Worm (Caenorhabditis elegans) whole organism, early embryonic: ENCODE results near the gene hsb-1.

Experiments
- B0310.2 ChIP-seq: sonication (generic microtip); optimal IDR thresholded peaks from 2 replicates; lab custom pipeline; 2016; ENCODE audit warnings: mild to moderate bottlenecking, missing genetic modification characterization, missing compliant biosample characterization
- F13C5.2 ChIP-seq: sonication (generic microtip); optimal IDR thresholded peaks from 2 replicates; lab custom pipeline; 2017; ENCODE audit warnings: mild to moderate bottlenecking, missing genetic modification characterization, inconsistent platforms, missing compliant biosample characterization
- aly-1 ChIP-seq: sonication (generic microtip); optimal IDR thresholded peaks from 2 replicates; lab custom pipeline; 2016; ENCODE audit warnings: missing genetic modification characterization, missing compliant biosample characterization
- ama-1 ChIP-seq: fragments of 150-350 bp; optimal IDR thresholded peaks from 2 replicates; lab custom pipeline; 2014
- ceh-13 ChIP-seq: fragments of 200-800 bp; sonication (Bioruptor generic); optimal IDR thresholded peaks from 2 replicates; lab custom pipeline; 2018; ENCODE audit warnings: mild to moderate bottlenecking, missing genetic modification characterization, missing compliant biosample characterization
- ceh-36 ChIP-seq: sonication (generic microtip); optimal IDR thresholded peaks from 2 replicates; lab custom pipeline; 2016; ENCODE audit warnings: missing genetic modification characterization, inconsistent platforms, missing compliant biosample characterization
- ets-7 ChIP-seq: sonication (generic microtip); optimal IDR thresholded peaks from 2 replicates; lab custom pipeline; 2016; ENCODE audit warnings: missing genotype, missing genetic modification characterization, missing compliant biosample characterization
- flt-1 ChIP-seq: fragments of 200-800 bp; sonication (Bioruptor generic); IDR thresholded peaks from 2 replicates; pipeline ENCODE4 v1.3.6; 2022; ENCODE audit warnings: missing genetic modification characterization, missing compliant biosample characterization
- hmbx-1 ChIP-seq: sonication (generic microtip); optimal IDR thresholded peaks from 2 replicates; lab custom pipeline; 2016; ENCODE audit warnings: mild to moderate bottlenecking, missing genetic modification characterization, missing compliant biosample characterization
- hmg-4 ChIP-seq: fragments of 200-800 bp; sonication (Bioruptor generic); optimal IDR thresholded peaks from 2 replicates; lab custom pipeline; 2018; ENCODE audit warnings: mild to moderate bottlenecking, missing genetic modification characterization, missing compliant biosample characterization
- hnd-1 ChIP-seq: sonication (generic microtip); optimal IDR thresholded peaks from 2 replicates; lab custom pipeline; 2016; ENCODE audit warnings: missing genetic modification characterization, missing compliant biosample characterization
- pes-1 ChIP-seq: fragments of 200-800 bp; sonication (Bioruptor generic); IDR thresholded peaks from 2 replicates; pipeline ENCODE4 v1.3.6; 2022; ENCODE audit warnings: missing genetic modification reagents, missing genetic modification characterization, missing compliant biosample characterization
- scrt-1 ChIP-seq: fragments of 200-800 bp; sonication (Bioruptor generic); IDR thresholded peaks from 2 replicates; pipeline ENCODE4 v1.3.6; 2022; ENCODE audit warnings: missing genetic modification characterization, missing compliant biosample characterization
- sea-1 ChIP-seq: fragments of 200-800 bp; sonication (Bioruptor generic); conservative IDR thresholded peaks from 2 replicates; pipeline ENCODE4 v1.3.6; 2022; ENCODE audit warnings: missing genetic modification characterization, missing compliant biosample characterization
- tbx-11 ChIP-seq: fragments of 200-800 bp; sonication (Bioruptor generic); IDR thresholded peaks from 2 replicates; pipeline ENCODE4 v1.3.6; 2022; ENCODE audit warnings: missing genetic modification characterization, missing compliant biosample characterization
- tbx-37 ChIP-seq: fragments of 200-800 bp; sonication (Bioruptor generic); conservative IDR thresholded peaks from 2 replicates; pipeline ENCODE4 v1.3.6; 2022; ENCODE audit warnings: missing genetic modification reagents, missing genetic modification characterization, missing compliant biosample characterization
- tra-4 ChIP-seq: sonication (generic microtip); optimal IDR thresholded peaks from 2 replicates; lab custom pipeline; 2017; ENCODE audit warnings: missing genetic modification characterization, missing compliant biosample characterization

hsb-1 gene

DNA sequence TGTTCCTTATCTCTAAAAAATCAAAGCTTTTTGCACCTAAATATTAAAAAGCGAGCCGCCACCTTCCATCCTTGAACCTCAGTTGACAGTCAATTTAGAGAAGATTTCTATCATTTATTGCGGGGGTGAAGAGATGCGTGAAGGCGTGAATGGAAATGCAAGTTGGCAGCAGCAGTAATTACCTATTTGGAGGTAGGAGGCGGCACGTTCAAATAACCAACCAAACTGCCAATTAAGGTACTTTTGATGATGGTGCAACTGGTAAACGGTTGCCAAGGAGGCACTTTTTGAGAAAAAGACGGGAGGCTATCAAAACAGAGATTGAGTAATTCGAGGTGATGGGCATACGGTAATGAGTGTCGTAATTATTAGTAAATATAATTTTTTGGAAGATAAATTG, 30.7 kb downstream of the hsb-1 start:
- TF ChIP-seq ama-1 (lab: Kevin White, UChicago), result no peak
- TF ChIP-seq pes-1 (GFP tag; lab: Robert Waterston, UW), result no peak
- no peak for TF ChIP-seq ceh-36 (tag; lab: Kevin White, UChicago)
- TF ChIP-seq ets-7 (tag; lab: Kevin White, UChicago), result no peak
- TF ChIP-seq flt-1, result no peak
- TF ChIP-seq aly-1 (tag; lab: Kevin White, UChicago), result no peak
- no peak for TF ChIP-seq tbx-37 (GFP tag; lab: Robert Waterston, UW)
- TF ChIP-seq hnd-1 (tag; lab: Kevin White, UChicago), result no peak
- TF ChIP-seq F13C5.2 (tag; lab: Kevin White, UChicago), result no peak
- no peak for TF ChIP-seq ceh-13 (GFP tag; lab: Kevin White, UChicago)
- no peak for TF ChIP-seq hmg-4
- no peak for TF ChIP-seq scrt-1
- TF ChIP-seq sea-1 (GFP tag; lab: Robert Waterston, UW), result no peak
- TF ChIP-seq tbx-11, result no peak
- TF ChIP-seq B0310.2 (tag; lab: Kevin White, UChicago), result no peak
- TF ChIP-seq tra-4 (tag; lab: Kevin White, UChicago), result no peak
- no peak for TF ChIP-seq hmbx-1 (tag; lab: Kevin White, UChicago)

- TF ChIP-seq hnd-1 (tag; lab: Kevin White, UChicago) (no peak), ets-7 (tag; lab: Kevin White, UChicago) (no peak), tbx-11 (no peak), tra-4 (tag; lab: Kevin White, UChicago) (no peak), pes-1 (GFP tag; lab: Robert Waterston, UW) (no peak), tbx-37 (GFP tag; lab: Robert Waterston, UW) (no peak), ama-1 (lab: Kevin White, UChicago) (no peak), ceh-13 (GFP tag; lab: Kevin White, UChicago) (no peak), B0310.2 (tag; lab: Kevin White, UChicago) (no peak), aly-1 (tag; lab: Kevin White, UChicago) (no peak), scrt-1 (no peak), hmg-4 (no peak), ceh-36 (tag; lab: Kevin White, UChicago) (no peak), hmbx-1 (tag; lab: Kevin White, UChicago) (no peak), flt-1 (no peak), F13C5.2 (tag; lab: Kevin White, UChicago) (no peak), sea-1 (GFP tag; lab: Robert Waterston, UW) (no peak)
Observed at ce11 chrIV:12531464-12531863, 35.6 kb downstream of the hsb-1 start.

ce11 chrIV:12531047-12531446, 36.0 kb downstream of the hsb-1 start, which contains the start of gene F53B2.5:
TSS of gene F53B2.5 (minus strand) at chrIV:12531147.
- TF ChIP-seq pes-1 (GFP tag; lab: Robert Waterston, UW), result no peak

ce11 chrIV:12527217-12527616, 39.8 kb downstream of the hsb-1 start, which contains the start of gene F53B2.8:
TSS of gene F53B2.8 (minus strand) at chrIV:12527396.
- TF ChIP-seq B0310.2 (tag; lab: Kevin White, UChicago) (no peak), ama-1 (lab: Kevin White, UChicago) (no peak), tra-4 (tag; lab: Kevin White, UChicago) (no peak), pes-1 (GFP tag; lab: Robert Waterston, UW) (no peak), ceh-36 (tag; lab: Kevin White, UChicago) (no peak), flt-1 (no peak), hmg-4 (no peak), tbx-37 (GFP tag; lab: Robert Waterston, UW) (no peak), F13C5.2 (tag; lab: Kevin White, UChicago) (no peak), ceh-13 (GFP tag; lab: Kevin White, UChicago) (no peak), ets-7 (tag; lab: Kevin White, UChicago) (no peak), hnd-1 (tag; lab: Kevin White, UChicago) (no peak), scrt-1 (no peak), hmbx-1 (tag; lab: Kevin White, UChicago) (no peak), sea-1 (GFP tag; lab: Robert Waterston, UW) (no peak), tbx-11 (no peak), aly-1 (tag; lab: Kevin White, UChicago) (no peak)

- TF ChIP-seq B0310.2 (tag; lab: Kevin White, UChicago) (no peak), hmbx-1 (tag; lab: Kevin White, UChicago) (no peak), sea-1 (GFP tag; lab: Robert Waterston, UW) (no peak), ets-7 (tag; lab: Kevin White, UChicago) (no peak), tbx-11 (no peak), scrt-1 (no peak), flt-1 (no peak), ceh-36 (tag; lab: Kevin White, UChicago) (no peak), hmg-4 (no peak), tbx-37 (GFP tag; lab: Robert Waterston, UW) (no peak), tra-4 (tag; lab: Kevin White, UChicago) (no peak)
Observed at ce11 chrIV:12525409-12525808, 41.6 kb downstream of the hsb-1 start, which contains the start of gene eak-4. TSS of gene eak-4 (minus strand) at chrIV:12525509.

DNA sequence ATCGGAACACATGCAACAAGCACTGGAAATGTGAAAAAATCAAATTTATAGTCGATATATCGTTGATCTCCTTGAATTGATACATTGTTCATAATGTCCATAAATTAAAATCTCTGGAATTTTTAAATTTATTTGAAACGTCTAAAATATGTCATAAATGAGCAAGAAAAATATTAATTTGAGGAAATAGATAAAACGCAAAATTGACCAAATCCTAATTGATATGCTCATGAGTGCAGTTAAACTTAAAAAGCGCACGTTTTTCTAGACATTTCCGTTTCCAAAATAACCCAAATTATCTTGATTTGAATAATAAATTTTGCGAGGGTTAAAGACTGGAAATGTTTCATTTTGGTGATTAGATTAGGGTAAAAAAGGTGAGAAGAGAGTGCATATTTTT, 44.5 kb downstream of the hsb-1 start, which contains the start of gene sru-13:
TSS of gene sru-13 (minus strand) at position 101 of the 400 bp plus-strand sequence.
- TF ChIP-seq ceh-36 (tag; lab: Kevin White, UChicago) (no peak), F13C5.2 (tag; lab: Kevin White, UChicago) (no peak), flt-1 (no peak), tbx-37 (GFP tag; lab: Robert Waterston, UW) (no peak), ama-1 (lab: Kevin White, UChicago) (no peak)

DNA sequence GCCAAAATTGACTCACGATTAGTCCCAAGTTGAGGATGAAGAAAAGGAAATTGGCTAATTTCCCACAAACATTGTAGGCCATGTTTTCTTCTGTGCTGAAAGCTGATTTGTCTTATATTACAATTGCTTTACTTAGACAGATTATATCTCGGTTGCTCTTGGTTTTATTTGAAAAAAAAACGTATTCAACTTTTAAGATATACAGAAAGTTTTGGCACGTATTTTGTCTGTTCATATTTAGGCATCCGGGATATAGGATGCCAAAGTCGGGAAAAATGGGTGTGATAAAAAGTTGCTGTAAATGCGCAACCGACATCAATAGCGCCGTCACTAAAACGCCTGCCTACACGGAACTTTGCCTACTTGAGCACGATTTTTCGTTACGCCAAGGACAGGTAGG, 46.9 kb downstream of the hsb-1 start, which contains the start of gene tsp-4:
TSS of gene tsp-4 (minus strand) at position 101 of the 400 bp plus-strand sequence.
- TF ChIP-seq ets-7 (tag; lab: Kevin White, UChicago) (no peak), ama-1 (lab: Kevin White, UChicago) (no peak), ceh-13 (GFP tag; lab: Kevin White, UChicago) (no peak), hmg-4 (no peak), aly-1 (tag; lab: Kevin White, UChicago) (no peak), B0310.2 (tag; lab: Kevin White, UChicago) (no peak), tbx-37 (GFP tag; lab: Robert Waterston, UW) (no peak)
